Worm (Caenorhabditis elegans): Measurements from ENCODE around the gene spe-10.

- TF ChIP-seq unc-39 (tag; optimal IDR thresholded peaks at IDR 0.05) (no peak), mab-5 (tag; optimal IDR thresholded peaks at IDR 0.05) (no peak), ZK546.5 (tag; optimal IDR thresholded peaks at IDR 0.05) (no peak)
These were observed 25.8 kb upstream of the spe-10 start, which contains the start of gene ttll-15 for ce11 chrV:10358238-10358637.

All from whole organism, L2 larva.